Fruit fly (Drosophila melanogaster): ENCODE measurements around the gene twit.

twit gene

DNA sequence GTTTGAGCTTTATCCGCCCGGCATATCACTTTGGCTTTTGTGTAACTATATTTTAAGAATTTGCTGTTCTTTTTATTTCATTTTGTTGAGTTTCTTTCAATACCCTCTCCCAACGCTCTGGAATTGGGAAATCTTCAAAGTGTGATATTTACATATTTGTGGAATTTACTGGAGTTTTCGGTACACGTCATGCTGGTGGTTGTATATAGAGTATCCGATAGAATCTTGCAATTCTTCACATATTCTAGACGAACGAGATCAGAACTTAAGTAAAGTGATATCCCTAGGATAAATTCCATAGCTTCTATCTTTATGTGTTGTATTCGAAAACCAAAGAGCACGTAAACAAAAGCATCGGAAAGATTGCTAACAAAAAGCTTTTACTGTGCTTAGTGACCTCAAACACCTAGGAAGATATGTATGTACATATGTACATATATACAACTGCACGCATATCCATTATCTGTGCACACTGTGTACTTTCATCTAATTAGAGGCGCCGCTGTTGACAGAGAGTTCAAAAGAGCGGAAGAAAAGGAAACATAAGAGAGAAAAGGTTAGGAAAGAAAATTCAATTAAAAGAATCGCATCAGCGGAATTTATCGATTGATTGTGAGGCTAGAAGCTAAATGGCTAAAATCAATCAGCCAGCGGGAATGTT is 44.4 kb downstream of the twit start (continued):
- peak; percentile 39; the same call in 1 of the 2 replicates for TF ChIP-seq HLH3B (GFP tag; IDR thresholded peaks at IDR 0.05)
- TF ChIP-seq Meics (GFP tag; optimal IDR thresholded peaks at IDR 0.05), result no peak
- no peak for TF ChIP-seq hth (optimal IDR thresholded peaks at IDR 0.05)
- no peak for TF ChIP-seq cg (GFP tag; optimal IDR thresholded peaks at IDR 0.05)
- no peak for TF ChIP-seq Hey (tag; optimal IDR thresholded peaks at IDR 0.05)
- TF ChIP-seq Vsx1 (GFP tag; optimal IDR thresholded peaks at IDR 0.05), result peak; percentile 76
- TF ChIP-seq gsb (GFP tag; IDR thresholded peaks at IDR 0.05), result no peak
- TF ChIP-seq CG3065 (GFP tag; optimal IDR thresholded peaks at IDR 0.05), result no peak
- TF ChIP-seq Dref (GFP tag; IDR thresholded peaks at IDR 0.05), result no peak
- peak; percentile 73 for TF ChIP-seq HLHmδ (GFP tag; optimal IDR thresholded peaks at IDR 0.05)
- no peak for TF ChIP-seq sim (GFP tag; IDR thresholded peaks at IDR 0.05)
- TF ChIP-seq Pdp1 (GFP tag; optimal IDR thresholded peaks at IDR 0.05), result no peak
- TF ChIP-seq CG1602 (GFP tag; optimal IDR thresholded peaks at IDR 0.05), result no peak
- no peak for TF ChIP-seq Adf1 (GFP tag; IDR thresholded peaks at IDR 0.05)
- no peak for TF ChIP-seq Doc2 (GFP tag; IDR thresholded peaks at IDR 0.05)
- no peak for TF ChIP-seq prd (optimal IDR thresholded peaks at IDR 0.05)
- no peak for TF ChIP-seq prd (GFP tag; IDR thresholded peaks at IDR 0.05)
- TF ChIP-seq H2.0 (GFP tag; IDR thresholded peaks at IDR 0.05), result no peak
- TF ChIP-seq CG12659 (GFP tag; optimal IDR thresholded peaks at IDR 0.05), result no peak
- TF ChIP-seq CG15073 (GFP tag; optimal IDR thresholded peaks at IDR 0.05), result no peak
- TF ChIP-seq Ssrp (tag; optimal IDR thresholded peaks at IDR 0.05), result no peak
- no peak for TF ChIP-seq CG14441 (GFP tag; IDR thresholded peaks at IDR 0.05)
- peak; percentile 88 for TF ChIP-seq sens (GFP tag)
- no peak for TF ChIP-seq bcd (GFP tag; optimal IDR thresholded peaks at IDR 0.05)
- peak; percentile 38 for TF ChIP-seq CG18599 (GFP tag; optimal IDR thresholded peaks at IDR 0.05)
- no peak for TF ChIP-seq ERR (GFP tag; optimal IDR thresholded peaks at IDR 0.05)
- no peak for TF ChIP-seq CG10565 (GFP tag; optimal IDR thresholded peaks at IDR 0.05)
- TF ChIP-seq luna (GFP tag; optimal IDR thresholded peaks at IDR 0.05), result no peak
- no peak for TF ChIP-seq aop (GFP tag; IDR thresholded peaks at IDR 0.05)
- TF ChIP-seq CG9876 (GFP tag; optimal IDR thresholded peaks at IDR 0.05), result no peak
- TF ChIP-seq wor (GFP tag; IDR thresholded peaks at IDR 0.05), result no peak
- TF ChIP-seq Drgx (GFP tag; IDR thresholded peaks at IDR 0.05), result no peak
- TF ChIP-seq ara (GFP tag; IDR thresholded peaks at IDR 0.05), result no peak
- TF ChIP-seq B-H1 (GFP tag; IDR thresholded peaks at IDR 0.05), result no peak; the same call in 2 of the 3 replicates
- TF ChIP-seq CG11504 (tag; optimal IDR thresholded peaks at IDR 0.05), result peak; percentile 10
- TF ChIP-seq CG7839 (tag; optimal IDR thresholded peaks at IDR 0.05), result no peak
- TF ChIP-seq lola (GFP tag; optimal IDR thresholded peaks at IDR 0.05), result peak in 1 of 3 experiments; percentile 10
- no peak for TF ChIP-seq lilli (GFP tag; optimal IDR thresholded peaks at IDR 0.05)
- TF ChIP-seq CG11696 (GFP tag; IDR thresholded peaks at IDR 0.05), result no peak
- no peak for TF ChIP-seq D19B (GFP tag; optimal IDR thresholded peaks at IDR 0.05)
- TF ChIP-seq insv (GFP tag; optimal IDR thresholded peaks at IDR 0.05), result peak in 1 of 2 experiments; percentile 41
- TF ChIP-seq E2f2 (GFP tag; IDR thresholded peaks at IDR 0.05), result 0 out of 2 replicates have a peak, but pooled peaks have one; percentile 33
- TF ChIP-seq corto (GFP tag; optimal IDR thresholded peaks at IDR 0.05), result no peak
- no peak for TF ChIP-seq CG6791 (GFP tag; IDR thresholded peaks at IDR 0.05; ENCODE audit: partially characterized antibody)
- no peak for TF ChIP-seq bbx (GFP tag; IDR thresholded peaks at IDR 0.05; ENCODE audit: partially characterized antibody)
- TF ChIP-seq Gug (GFP tag; IDR thresholded peaks at IDR 0.05), result no peak
- no peak for TF ChIP-seq chif (GFP tag; optimal IDR thresholded peaks at IDR 0.05)
- TF ChIP-seq CG18619 (GFP tag; optimal IDR thresholded peaks at IDR 0.05), result peak; percentile 42
- TF ChIP-seq CG12942 (GFP tag; optimal IDR thresholded peaks at IDR 0.05), result no peak
- peak; percentile 26 for TF ChIP-seq CG33213 (GFP tag; optimal IDR thresholded peaks at IDR 0.05)
- no peak for TF ChIP-seq MESR4 (GFP tag; optimal IDR thresholded peaks at IDR 0.05)

Measured in whole organism, embryonic.